Fruit fly (Drosophila melanogaster) whole organism, larva: ENCODE data around the gene ppk5.

Experiments used
- noc ChIP-seq: fragments of 200-800 bp; sonication (Bioruptor generic); optimal IDR thresholded peaks from 3 replicates; lab custom pipeline; 2019; ENCODE audit warnings: missing biosample characterization, mild to moderate bottlenecking, missing genetic modification characterization, moderate library complexity

Gene ppk5

DNA sequence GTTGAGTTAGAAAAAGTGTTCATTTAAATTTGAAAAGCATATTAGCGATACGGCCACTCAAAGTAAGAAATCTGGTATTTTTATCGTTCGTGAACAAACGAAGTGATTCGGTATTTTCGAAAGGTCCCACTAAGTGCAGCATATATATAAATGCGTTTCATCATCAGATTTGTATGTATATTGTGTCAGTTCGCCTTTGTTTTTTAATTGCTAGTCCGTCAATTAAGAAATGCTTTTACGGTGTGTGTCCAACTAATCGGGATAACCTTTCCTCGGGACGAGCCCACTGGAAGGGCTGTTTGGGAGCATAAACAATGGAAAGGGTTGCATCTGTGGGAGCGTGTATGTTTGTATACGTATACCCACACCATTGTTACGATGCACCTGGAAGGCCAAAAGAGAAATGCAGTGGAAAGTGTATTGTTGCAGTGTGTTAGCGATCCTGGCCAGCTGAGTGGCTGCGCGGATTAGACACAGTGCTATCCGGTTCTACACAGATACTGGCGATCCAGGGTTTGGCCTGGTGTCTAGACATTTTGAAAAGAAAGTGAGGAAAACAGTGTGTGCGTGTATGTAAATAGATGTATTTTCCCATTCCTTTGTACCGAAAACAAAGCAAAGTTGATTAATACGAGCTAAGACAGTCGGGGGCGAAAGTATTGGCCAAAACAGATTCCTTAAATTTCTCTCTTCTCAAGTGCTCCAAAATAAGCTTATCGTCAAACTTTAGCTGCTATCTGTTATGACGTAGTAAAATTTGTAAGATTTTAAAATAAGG is 11.2 kb upstream of the ppk5 start, which contains the start of gene CG7611:
Gene CG7611 (plus strand): TSS at position 128 of the 778 bp plus-strand sequence.
- no peak for TF ChIP-seq noc (tag; lab: Kevin White, UChicago)

DNA sequence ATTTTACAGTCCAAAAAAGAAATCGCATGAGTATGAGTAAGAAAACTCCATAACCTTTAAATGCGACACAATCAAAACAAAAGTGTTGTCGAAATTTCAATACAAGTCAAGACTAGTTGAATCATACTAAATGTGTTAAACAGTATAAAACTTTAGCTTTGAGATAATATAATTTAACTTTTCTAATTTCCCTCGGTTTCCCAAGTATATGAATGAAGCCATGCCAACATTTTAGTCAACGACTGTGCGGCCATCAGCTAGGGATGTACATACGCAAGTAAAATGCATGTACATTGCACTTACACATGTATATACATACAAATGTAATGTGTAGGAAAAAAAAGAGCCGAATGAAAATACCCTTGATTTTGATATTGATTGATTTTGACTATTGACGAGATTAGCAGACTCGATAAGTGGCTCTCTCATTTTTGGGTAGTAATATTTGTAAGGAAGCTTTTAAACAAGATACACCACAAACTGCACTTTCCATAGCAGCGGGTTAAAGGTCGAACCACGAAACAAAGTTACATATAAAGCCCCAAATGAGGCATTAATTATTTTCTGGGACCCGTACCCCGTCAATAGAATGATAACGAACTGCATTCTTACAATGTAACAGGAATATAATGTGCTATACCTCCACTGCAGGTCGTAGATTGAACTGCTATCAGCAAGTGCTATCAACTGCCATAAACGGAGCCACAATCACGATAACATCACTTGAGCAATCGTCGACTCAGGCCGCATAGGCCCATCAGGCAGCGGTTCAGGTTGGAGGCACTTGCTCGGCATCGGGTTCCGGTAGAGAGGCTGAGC is 10.2 kb upstream of the ppk5 start:
- TF ChIP-seq noc (tag; lab: Kevin White, UChicago), result no peak

DNA sequence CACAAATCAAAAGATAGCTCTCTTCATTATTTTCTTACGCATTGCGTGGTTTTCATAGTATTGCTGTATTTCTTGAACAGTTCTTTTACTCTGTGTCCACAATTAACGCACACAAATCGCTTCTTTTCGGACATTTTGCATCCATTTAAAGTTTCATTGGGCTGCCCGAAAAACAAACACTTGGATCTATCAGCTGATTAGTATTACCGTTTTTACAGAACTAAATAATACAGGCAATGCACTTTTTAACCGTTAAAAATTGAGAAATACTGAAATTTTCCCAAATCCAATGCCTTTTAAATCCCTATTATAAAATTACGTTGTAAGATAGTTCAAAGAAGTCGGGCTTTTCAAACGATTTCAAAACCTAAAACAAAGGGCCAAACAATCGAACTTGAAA is 5.4 kb upstream of the ppk5 start, which contains the start of gene Arv1:
Gene Arv1 (minus strand): TSS at position 226 of the 400 bp plus-strand sequence.
- TF ChIP-seq noc (tag; lab: Kevin White, UChicago), result no peak

DNA sequence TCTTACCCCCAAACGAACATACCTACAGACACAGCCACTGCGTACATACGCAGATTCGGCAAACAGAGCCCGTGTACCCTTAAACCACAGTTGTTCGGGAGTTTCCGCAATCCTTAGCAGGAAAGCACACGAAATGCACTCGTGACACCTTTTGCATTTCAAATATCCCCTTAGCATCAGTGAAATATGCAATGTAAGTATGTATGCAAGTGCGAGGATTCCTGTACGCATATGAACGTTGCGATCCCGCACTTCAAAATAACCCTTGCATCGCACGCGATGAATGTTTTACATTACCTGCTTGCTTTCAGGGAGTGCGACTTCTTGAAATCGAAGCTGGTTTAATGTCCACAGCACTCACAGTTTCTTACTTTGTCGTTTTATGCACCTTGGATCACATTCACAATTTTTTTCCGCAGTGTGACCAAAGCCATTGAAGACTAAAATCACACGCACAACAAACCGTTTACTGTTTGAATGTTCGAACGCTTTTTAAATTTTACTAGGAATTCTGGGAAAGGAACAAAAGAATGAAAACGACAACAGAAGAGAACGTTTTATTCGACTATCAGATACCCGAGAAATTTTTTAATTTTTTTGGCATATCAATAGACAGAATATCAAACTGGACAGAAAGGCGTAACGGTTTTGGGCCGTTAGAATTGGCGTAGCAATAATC is 1.1 kb upstream of the ppk5 start, which contains the start of gene Mkrn1:
Gene Mkrn1 (minus strand): TSS at position 444 of the 679 bp plus-strand sequence.
- no peak for TF ChIP-seq noc (tag; lab: Kevin White, UChicago)

DNA sequence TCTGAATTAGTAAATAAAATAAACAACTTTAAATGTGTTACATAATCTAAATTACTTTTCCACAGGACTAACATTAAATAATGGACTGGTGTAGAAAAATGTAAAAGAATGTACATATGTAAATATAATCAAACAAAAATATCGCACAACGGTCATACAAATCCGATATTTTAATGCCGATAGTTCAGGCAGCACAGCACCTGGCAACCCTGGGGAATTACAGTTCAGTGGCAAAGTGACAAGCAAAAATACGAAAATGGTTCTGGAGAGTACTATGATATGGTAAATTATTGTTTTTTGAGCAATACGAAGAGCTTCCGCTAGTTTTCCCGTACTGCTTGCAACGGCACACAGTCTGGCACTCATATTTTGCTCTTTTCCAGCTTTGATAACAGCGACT is 2.4 kb downstream of the ppk5 start, which contains the start of gene Rpn10:
Gene Rpn10 (plus strand): TSS at position 144 of the 400 bp plus-strand sequence.
- TF ChIP-seq noc (tag; lab: Kevin White, UChicago), result no peak

DNA sequence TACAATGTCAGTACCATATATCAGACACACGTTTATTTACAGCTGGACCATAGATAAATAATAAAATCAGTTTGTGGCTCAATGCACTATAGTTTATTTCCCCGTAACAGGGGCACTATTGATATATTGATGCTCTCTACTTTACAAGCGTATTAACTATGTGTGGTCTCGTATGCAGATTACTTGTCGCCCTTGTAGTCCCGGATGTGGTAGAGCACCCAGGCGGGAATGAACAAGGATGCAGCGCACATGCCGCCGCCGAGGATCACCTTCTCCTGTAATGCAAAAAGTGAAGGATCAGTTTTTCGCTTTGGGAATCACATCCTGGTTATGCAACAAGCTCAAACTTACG is 4.4 kb downstream of the ppk5 start:
- TF ChIP-seq noc (tag; lab: Kevin White, UChicago), result no peak

DNA sequence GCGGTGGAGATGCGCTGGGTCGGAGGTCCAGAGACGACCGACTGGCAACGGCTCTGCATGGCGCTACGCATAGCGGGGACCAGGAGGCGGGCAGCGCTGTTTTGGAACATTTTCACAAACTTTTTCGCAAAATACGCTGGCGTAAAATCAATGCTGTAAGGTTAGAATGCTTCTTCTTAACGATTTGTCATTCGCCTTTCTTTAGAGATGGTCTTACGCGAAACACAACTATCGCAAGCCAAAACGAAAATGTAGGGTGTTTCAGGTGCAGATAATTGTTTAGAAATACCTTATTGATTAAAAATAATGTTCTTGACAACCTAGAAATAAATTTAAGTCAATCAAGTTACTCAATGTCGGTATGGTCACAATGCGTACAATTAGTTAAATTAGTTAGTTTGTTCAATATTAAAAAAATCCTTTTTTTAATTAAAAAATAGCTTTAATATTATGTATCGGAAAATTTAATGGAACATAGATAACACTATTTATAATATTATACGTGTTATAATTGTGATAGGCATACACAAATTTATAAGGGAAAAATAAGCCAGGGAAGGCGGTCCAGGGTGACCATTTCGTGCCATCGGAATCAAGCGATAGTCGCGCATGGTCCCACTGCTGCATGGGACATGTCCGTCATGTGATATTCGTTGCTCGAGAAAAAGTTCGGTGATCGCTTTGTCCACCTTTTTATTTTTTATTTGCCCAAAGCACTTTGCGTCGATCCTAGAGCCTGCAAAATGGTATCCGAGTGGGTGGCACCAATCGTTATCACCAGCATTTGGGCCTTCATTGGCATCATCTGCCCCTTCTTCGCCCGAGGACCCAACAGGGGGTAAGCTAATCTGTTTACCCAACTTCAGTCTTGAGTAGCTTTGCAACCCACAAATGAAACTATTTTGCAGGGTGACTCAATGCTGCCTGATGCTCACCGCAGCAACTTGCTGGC is 5.1 kb downstream of the ppk5 start, which contains the start of the genes COX8 and VhaM9.7-b:
Gene COX8 (minus strand): TSS at position 203 of the 952 bp plus-strand sequence.
Gene VhaM9.7-b (plus strand): TSS at position 618 of the 952 bp plus-strand sequence.
- TF ChIP-seq noc (tag; lab: Kevin White, UChicago), result no peak

DNA sequence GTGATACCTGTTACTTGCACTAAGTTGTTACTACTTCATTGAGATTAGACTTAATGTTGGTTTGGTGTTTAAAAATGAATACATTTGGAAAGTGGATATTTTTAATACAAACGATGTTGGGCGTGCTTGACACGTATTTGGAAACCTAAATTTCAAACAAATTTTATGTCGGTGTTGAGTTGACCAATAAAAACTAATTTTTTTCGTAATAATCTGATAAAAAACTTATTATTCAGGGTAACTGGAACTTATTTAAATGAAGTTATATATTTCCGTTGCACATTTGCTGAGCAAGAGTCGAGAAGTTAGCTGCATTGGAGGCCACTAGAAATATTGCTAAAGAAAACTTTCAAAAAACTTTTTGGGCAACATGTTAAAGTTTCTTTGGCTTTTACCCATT is 7.6 kb downstream of the ppk5 start, which contains the start of gene CG33290:
Gene CG33290 (plus strand): TSS at position 301 of the 400 bp plus-strand sequence.
- TF ChIP-seq noc (tag; lab: Kevin White, UChicago), result no peak

DNA sequence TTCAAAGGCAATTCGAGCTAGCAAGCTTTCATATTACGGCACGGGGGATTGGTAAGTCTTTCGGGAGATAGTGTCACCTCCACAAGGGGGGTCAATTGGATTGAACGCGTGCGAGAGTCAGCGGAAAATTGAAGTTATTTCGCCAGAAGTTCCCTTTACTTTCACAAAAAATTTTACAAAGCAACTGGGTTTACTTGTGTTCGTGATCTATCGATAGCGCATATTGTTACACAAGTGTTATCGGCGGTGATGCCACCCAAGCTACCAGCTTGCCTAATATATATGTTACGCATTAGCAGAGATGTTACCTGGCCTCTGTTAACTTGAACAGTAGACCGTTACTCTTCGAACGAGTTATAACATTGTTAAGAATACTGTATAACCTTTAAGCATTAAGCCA is 20.3 kb downstream of the ppk5 start, which contains the start of gene Wnk:
Gene Wnk (minus strand): TSS at position 177 of the 400 bp plus-strand sequence.
- TF ChIP-seq noc (tag; lab: Kevin White, UChicago), result no peak

DNA sequence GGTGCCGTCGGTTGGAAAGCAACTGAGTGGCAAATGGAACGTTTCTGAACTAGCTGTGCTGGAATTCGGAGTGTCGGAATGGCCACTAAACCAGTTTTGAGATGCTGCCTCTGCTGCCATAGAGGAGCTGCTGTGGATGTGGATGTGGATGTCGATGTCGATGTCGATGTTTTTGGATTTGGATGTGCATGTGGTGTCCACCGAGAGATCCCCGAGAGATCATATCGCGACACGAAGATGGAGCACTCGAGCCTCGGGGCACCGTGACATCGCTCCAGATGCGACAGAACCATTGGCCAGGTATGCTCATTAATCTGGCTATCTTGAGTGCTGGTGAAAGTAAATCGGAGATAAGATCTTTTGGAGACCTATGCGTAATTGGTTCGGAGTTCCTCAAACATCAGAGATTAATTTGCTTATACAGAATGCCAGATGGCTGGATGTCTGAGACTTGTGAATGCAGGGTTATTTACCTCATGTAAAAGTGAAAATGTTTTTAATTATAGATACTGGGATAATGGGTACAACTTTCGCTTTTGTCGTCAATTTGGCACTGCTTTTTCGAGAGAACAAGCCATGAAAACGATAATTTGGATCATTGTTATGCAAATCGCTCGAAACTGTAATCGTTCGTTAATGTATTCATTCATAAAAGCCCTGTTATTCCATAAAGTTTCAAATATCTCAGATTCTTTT is 23.9 kb downstream of the ppk5 start, which contains the start of gene CG7173:
Gene CG7173 (minus strand): TSS at position 51 of the 696 bp plus-strand sequence.
- no peak for TF ChIP-seq noc (tag; lab: Kevin White, UChicago)

DNA sequence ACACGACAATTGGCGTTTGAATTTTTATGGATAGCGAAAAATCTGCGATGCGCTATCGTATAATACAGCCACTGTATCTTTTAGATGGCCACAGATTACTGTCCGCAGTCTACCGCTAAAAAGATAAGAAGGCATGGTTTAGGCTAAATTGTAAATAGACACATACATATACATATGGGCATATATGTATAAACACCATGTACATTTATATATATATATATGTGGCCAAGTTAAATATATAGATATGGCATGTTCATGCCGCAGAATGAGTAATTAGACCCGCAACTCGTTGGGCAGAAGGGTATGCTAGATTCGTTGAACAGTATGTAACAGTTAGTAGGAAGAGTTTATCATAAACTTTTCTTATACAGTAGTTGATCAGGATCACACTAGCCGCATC is 27.6 kb downstream of the ppk5 start, which contains the start of gene CapaR:
Gene CapaR (minus strand): TSS at position 101 of the 400 bp plus-strand sequence.
- no peak for TF ChIP-seq noc (tag; lab: Kevin White, UChicago)

DNA sequence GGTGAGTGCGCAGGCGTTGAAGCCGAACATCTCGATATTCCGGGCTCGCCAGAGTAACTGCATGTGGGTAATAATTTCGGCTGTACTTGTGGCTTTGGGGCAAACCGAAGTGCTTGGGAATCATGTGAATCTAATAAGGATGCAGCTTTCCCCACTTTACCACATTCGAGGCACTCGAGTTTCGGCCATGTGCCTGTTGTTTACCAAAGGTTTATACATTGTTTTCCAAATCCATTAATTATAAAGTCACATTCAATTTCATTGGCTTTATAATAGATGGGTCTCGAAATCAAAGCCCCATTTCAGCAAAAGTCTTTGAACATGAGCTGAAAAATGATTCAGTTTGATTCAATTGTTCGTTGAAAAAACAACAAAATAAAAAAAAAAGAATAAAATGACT is 30.7 kb downstream of the ppk5 start, which contains the start of gene CG7634:
Gene CG7634 (plus strand): TSS at position 301 of the 400 bp plus-strand sequence.
- TF ChIP-seq noc (tag; lab: Kevin White, UChicago), result no peak

DNA sequence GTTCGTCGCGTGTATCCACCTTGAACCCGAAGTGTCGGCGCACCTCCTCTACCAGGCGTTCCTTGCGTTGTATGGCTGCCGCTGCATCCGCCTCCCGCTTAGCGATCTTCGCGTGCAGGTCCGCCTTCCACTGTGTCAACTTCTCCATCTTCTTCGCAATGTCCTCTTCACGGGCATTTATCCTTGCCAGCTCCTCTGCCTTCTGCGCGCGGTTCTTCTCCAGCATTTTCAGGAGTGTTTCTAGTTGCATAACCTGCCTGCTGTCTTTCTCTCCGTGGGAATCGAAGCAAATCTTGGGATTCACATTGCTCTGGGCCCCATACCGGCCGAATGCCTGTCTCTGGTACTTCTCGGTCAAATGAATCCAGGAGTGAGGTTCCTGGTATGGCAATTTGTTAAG is 33.8 kb downstream of the ppk5 start:
- no peak for TF ChIP-seq noc (tag; lab: Kevin White, UChicago)
